Fruit fly (Drosophila melanogaster) whole organism, embryonic: ENCODE results near the gene CG7298.
A peak's percentile ranks its signal among the peaks of the same experiment; 100 is the strongest.

ENCODE experiments used
- CG1647 ChIP-seq: fragments of 200-800 bp; sonication (Bioruptor generic); optimal IDR thresholded peaks from 3 replicates; lab custom pipeline; 2016; ENCODE audit warnings: missing biosample characterization, missing genetic modification characterization
- CG3065 ChIP-seq: fragments of 200-800 bp; sonication (Bioruptor generic); optimal IDR thresholded peaks from 2 replicates; lab custom pipeline; 2016; ENCODE audit warnings: missing biosample characterization, missing genetic modification characterization
- CG6765 ChIP-seq: fragments of 200-800 bp; sonication (Bioruptor generic); optimal IDR thresholded peaks from 3 replicates; lab custom pipeline; 2017; ENCODE audit warnings: missing biosample characterization, mild to moderate bottlenecking, missing genetic modification characterization
- CG9609 ChIP-seq: fragments of 200-800 bp; sonication (Bioruptor generic); optimal IDR thresholded peaks from 3 replicates; lab custom pipeline; 2016; ENCODE audit warnings: missing biosample characterization, missing genetic modification characterization
- Gug ChIP-seq: fragments of 200-800 bp; sonication (Bioruptor generic); IDR thresholded peaks from 4 replicates; pipeline ENCODE4 v1.3.6; 2022; ENCODE audit warnings: missing biosample characterization, missing genetic modification characterization
- MTF-1 ChIP-seq: fragments of 200-800 bp; sonication (Bioruptor generic); optimal IDR thresholded peaks from 2 replicates; lab custom pipeline; 2018; ENCODE audit warnings: missing biosample characterization, mild to moderate bottlenecking, missing genetic modification characterization, borderline replicate concordance
- Ssrp ChIP-seq: fragments of 200-800 bp; sonication (Bioruptor generic); optimal IDR thresholded peaks from 2 replicates; lab custom pipeline; 2018; ENCODE audit warnings: missing biosample characterization, mild to moderate bottlenecking, missing genetic modification characterization, moderate library complexity
- da ChIP-seq: fragments of 200-800 bp; sonication (Bioruptor generic); optimal IDR thresholded peaks from 2 replicates; lab custom pipeline; 2016; ENCODE audit warnings: missing biosample characterization, missing genetic modification characterization
- sens ChIP-seq: fragments of 200-800 bp; sonication (Bioruptor generic); peaks from one replicate; lab custom pipeline; 2016; ENCODE audit warnings: missing biosample characterization, missing genetic modification characterization
- tio ChIP-seq: fragments of 200-800 bp; sonication (Bioruptor generic); optimal IDR thresholded peaks from 2 replicates; lab custom pipeline; 2017; ENCODE audit warnings: missing biosample characterization, missing genetic modification characterization, inconsistent platforms
- trem ChIP-seq: fragments of 200-800 bp; optimal IDR thresholded peaks from 3 replicates; lab custom pipeline; 2019; ENCODE audit warnings: missing biosample characterization, mild to moderate bottlenecking, missing genetic modification characterization, moderate library complexity

DNA sequence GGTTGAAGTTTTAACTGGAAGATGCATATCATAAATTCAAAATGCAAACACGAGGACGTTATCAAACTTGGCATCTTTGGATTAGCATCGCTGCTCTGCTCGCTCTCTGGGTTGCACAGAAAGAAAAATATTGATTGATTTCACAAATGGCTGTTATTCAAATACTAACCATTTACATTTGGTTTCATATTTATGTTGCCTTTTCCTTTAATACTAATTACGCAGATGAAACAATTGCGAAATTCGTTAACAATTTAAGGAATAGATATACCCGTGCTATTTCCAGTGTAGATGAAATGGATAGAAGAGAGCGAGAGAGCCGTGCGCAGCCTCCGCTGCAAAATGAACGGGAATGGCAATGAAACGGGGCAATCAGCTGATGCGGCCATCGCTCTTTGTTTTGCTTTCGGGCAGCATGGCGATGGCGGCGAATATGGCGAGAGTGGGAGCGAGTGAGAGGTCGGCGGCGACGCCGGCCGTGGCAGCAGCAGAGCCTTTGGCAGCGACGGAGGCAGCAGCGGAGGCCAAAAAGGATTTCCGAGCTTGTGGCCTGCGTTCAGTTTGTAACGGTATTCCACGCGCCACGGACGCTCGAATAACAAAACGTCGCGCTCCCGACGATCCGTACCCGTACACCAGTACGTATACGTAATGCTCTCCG, 44.2 kb upstream of the CG7298 start, which contains the start of gene rdgC:
- TF ChIP-seq da (GFP tag; lab: Kevin White, UChicago) (peak; percentile 76), CG6765 (peak; percentile 91), CG3065 (GFP tag; lab: Kevin White, UChicago) (peak; percentile 81), Gug (GFP tag; lab: Robert Waterston, UW) (peak; percentile 91), MTF-1 (peak; percentile 88), CG9609 (GFP tag; lab: Kevin White, UChicago) (peak; percentile 96), CG1647 (GFP tag; lab: Kevin White, UChicago) (peak; percentile 96), tio (GFP tag; lab: Kevin White, UChicago) (peak; percentile 92), trem (peak; percentile 89), sens (GFP tag; lab: Kevin White, UChicago) (peak; percentile 99), Ssrp (tag; lab: Kevin White, UChicago) (peak; percentile 91)
